Worm (Caenorhabditis elegans) whole organism, early embryonic: ENCODE data around the gene R08C7.4.
A peak's percentile ranks its signal among the peaks of the same experiment; 100 is the strongest.

Experiments used
- B0310.2 ChIP-seq: sonication (generic microtip); optimal IDR thresholded peaks from 2 replicates; lab custom pipeline; 2016; ENCODE audit warnings: mild to moderate bottlenecking, missing genetic modification characterization, missing compliant biosample characterization
- F13C5.2 ChIP-seq: sonication (generic microtip); optimal IDR thresholded peaks from 2 replicates; lab custom pipeline; 2017; ENCODE audit warnings: mild to moderate bottlenecking, missing genetic modification characterization, inconsistent platforms, missing compliant biosample characterization
- aly-1 ChIP-seq: sonication (generic microtip); optimal IDR thresholded peaks from 2 replicates; lab custom pipeline; 2016; ENCODE audit warnings: missing genetic modification characterization, missing compliant biosample characterization
- ama-1 ChIP-seq: fragments of 150-350 bp; optimal IDR thresholded peaks from 2 replicates; lab custom pipeline; 2014
- ceh-13 ChIP-seq: fragments of 200-800 bp; sonication (Bioruptor generic); optimal IDR thresholded peaks from 2 replicates; lab custom pipeline; 2018; ENCODE audit warnings: mild to moderate bottlenecking, missing genetic modification characterization, missing compliant biosample characterization
- ceh-36 ChIP-seq: sonication (generic microtip); optimal IDR thresholded peaks from 2 replicates; lab custom pipeline; 2016; ENCODE audit warnings: missing genetic modification characterization, inconsistent platforms, missing compliant biosample characterization
- ets-7 ChIP-seq: sonication (generic microtip); optimal IDR thresholded peaks from 2 replicates; lab custom pipeline; 2016; ENCODE audit warnings: missing genotype, missing genetic modification characterization, missing compliant biosample characterization
- flt-1 ChIP-seq: fragments of 200-800 bp; sonication (Bioruptor generic); IDR thresholded peaks from 2 replicates; pipeline ENCODE4 v1.3.6; 2022; ENCODE audit warnings: missing genetic modification characterization, missing compliant biosample characterization
- hmbx-1 ChIP-seq: sonication (generic microtip); optimal IDR thresholded peaks from 2 replicates; lab custom pipeline; 2016; ENCODE audit warnings: mild to moderate bottlenecking, missing genetic modification characterization, missing compliant biosample characterization
- hmg-4 ChIP-seq: fragments of 200-800 bp; sonication (Bioruptor generic); optimal IDR thresholded peaks from 2 replicates; lab custom pipeline; 2018; ENCODE audit warnings: mild to moderate bottlenecking, missing genetic modification characterization, missing compliant biosample characterization
- hnd-1 ChIP-seq: sonication (generic microtip); optimal IDR thresholded peaks from 2 replicates; lab custom pipeline; 2016; ENCODE audit warnings: missing genetic modification characterization, missing compliant biosample characterization
- pes-1 ChIP-seq: fragments of 200-800 bp; sonication (Bioruptor generic); IDR thresholded peaks from 2 replicates; pipeline ENCODE4 v1.3.6; 2022; ENCODE audit warnings: missing genetic modification reagents, missing genetic modification characterization, missing compliant biosample characterization
- scrt-1 ChIP-seq: fragments of 200-800 bp; sonication (Bioruptor generic); IDR thresholded peaks from 2 replicates; pipeline ENCODE4 v1.3.6; 2022; ENCODE audit warnings: missing genetic modification characterization, missing compliant biosample characterization
- sea-1 ChIP-seq: fragments of 200-800 bp; sonication (Bioruptor generic); conservative IDR thresholded peaks from 2 replicates; pipeline ENCODE4 v1.3.6; 2022; ENCODE audit warnings: missing genetic modification characterization, missing compliant biosample characterization
- tbx-11 ChIP-seq: fragments of 200-800 bp; sonication (Bioruptor generic); IDR thresholded peaks from 2 replicates; pipeline ENCODE4 v1.3.6; 2022; ENCODE audit warnings: missing genetic modification characterization, missing compliant biosample characterization
- tbx-37 ChIP-seq: fragments of 200-800 bp; sonication (Bioruptor generic); conservative IDR thresholded peaks from 2 replicates; pipeline ENCODE4 v1.3.6; 2022; ENCODE audit warnings: missing genetic modification reagents, missing genetic modification characterization, missing compliant biosample characterization
- tra-4 ChIP-seq: sonication (generic microtip); optimal IDR thresholded peaks from 2 replicates; lab custom pipeline; 2017; ENCODE audit warnings: missing genetic modification characterization, missing compliant biosample characterization

The R08C7.4 gene

DNA sequence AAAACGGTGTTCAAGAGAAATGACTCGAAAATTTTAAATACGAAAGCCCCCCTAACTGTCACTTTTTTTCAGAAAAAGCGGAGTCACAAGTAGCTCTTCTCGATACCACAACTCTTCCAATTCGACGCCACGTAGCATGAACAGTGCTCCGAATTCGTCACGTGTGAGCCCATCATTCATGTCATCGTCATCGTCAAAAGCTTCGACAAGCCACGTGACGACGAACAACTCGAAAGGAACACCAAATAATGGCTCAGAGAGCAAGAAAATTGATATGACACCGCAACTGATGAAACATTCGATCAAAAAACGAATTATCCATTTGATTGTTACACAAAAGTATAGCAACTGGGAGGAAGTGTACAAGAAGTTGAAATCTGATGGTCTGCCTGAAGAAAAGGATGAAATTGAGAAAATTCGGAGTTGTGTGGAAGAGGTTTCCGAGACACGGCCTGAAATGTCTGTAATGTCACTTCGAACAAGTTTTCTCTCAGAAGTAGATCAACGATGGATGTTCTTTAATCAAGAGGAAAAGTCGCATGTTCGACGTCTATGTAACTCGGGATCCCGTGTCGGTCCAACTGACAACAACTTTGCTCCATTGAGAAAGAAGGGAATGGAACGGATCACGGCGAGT lies 23.4 kb upstream of the R08C7.4 start:
- no peak for TF ChIP-seq B0310.2 (tag; lab: Kevin White, UChicago)
- no peak for TF ChIP-seq tra-4
- TF ChIP-seq hnd-1 (tag; lab: Kevin White, UChicago): no peak
- TF ChIP-seq pes-1: no peak
- TF ChIP-seq aly-1 (tag; lab: Kevin White, UChicago): no peak
- TF ChIP-seq sea-1: no peak
- TF ChIP-seq hmg-4 (GFP tag; lab: Kevin White, UChicago): no peak
- no peak for TF ChIP-seq ceh-36 (tag; lab: Kevin White, UChicago)
- no peak for TF ChIP-seq ama-1 (lab: Kevin White, UChicago)
- TF ChIP-seq F13C5.2 (tag; lab: Kevin White, UChicago): no peak
- no peak for TF ChIP-seq ceh-13 (GFP tag; lab: Kevin White, UChicago)
- TF ChIP-seq flt-1 (GFP tag; lab: Robert Waterston, UW): no peak
- no peak for TF ChIP-seq scrt-1 (GFP tag; lab: Robert Waterston, UW)
- TF ChIP-seq tbx-37 (GFP tag; lab: Robert Waterston, UW): no peak

DNA sequence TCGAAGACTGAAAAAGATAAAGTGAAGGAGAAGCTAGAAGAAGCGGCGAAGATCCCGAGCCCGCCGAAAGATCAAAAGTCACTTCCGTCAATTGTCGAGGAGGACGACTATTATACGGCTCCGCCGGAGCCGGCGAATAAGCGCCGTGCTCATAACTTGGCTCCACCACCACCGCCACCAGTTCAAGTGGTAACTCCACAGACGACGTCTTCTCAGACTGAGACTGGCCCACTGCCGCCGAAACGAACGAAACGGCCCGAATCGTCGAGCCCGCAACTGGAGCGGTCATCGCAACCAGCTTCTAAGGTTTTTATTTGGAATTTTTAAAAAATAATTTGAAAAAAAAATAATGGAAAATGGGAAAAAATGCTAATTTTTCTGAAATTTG lies 22.9 kb upstream of the R08C7.4 start:
- 0 out of 2 replicates have a peak, but pooled peaks have one; percentile 5 for TF ChIP-seq scrt-1 (GFP tag; lab: Robert Waterston, UW)
- TF ChIP-seq tbx-37 (GFP tag; lab: Robert Waterston, UW): no peak

DNA sequence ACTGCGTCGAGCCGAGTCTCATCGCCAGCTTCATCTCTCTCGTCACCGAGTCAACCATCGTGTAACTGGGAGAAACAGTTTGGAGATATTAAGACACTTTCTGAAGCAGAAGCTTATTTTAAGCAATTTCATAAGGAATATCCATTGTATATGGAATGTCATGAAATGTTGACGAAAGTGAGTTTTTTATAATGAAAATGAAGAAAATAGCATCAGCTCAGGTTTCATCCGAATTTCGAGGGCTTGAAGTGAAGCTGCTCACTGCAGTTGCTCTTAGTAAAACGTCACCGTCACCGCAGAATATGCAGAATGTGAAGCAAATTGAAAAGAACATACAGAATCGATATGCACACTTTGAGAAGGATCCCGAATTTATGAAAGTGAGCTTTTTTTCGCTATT lies 21.7 kb upstream of the R08C7.4 start:
- TF ChIP-seq ceh-36 (tag; lab: Kevin White, UChicago): no peak
- no peak for TF ChIP-seq tra-4

DNA sequence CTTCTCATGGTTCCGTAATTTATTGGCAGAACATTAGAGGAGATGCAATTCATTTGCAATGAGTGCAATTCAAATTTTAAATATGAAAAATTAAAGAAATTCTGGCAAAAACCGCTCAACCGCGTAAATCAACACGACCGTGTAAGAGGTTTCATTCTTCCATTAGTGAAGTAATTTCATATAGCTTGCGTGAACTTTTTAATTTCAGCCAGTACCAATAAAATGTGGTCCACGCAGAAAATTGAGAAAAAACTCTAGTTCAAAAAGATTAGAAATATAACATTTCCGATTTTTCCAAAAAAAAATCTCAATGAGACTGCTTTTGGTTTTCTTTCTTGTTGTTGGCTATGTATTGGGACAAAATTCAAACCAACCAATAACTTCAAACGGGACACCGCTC lies 12.8 kb upstream of the R08C7.4 start, which contains the start of gene clec-175:
Gene clec-175, plus strand, starts transcription at position 301 of the 400 bp plus-strand sequence.
- TF ChIP-seq F13C5.2 (tag; lab: Kevin White, UChicago): no peak
- TF ChIP-seq ama-1 (lab: Kevin White, UChicago): no peak
- no peak for TF ChIP-seq hmg-4 (GFP tag; lab: Kevin White, UChicago)
- no peak for TF ChIP-seq pes-1
- TF ChIP-seq ceh-13 (GFP tag; lab: Kevin White, UChicago): no peak
- no peak for TF ChIP-seq tbx-11
- no peak for TF ChIP-seq hmbx-1 (tag; lab: Kevin White, UChicago)
- TF ChIP-seq scrt-1 (GFP tag; lab: Robert Waterston, UW): no peak
- TF ChIP-seq B0310.2 (tag; lab: Kevin White, UChicago): no peak
- no peak for TF ChIP-seq ceh-36 (tag; lab: Kevin White, UChicago)
- no peak for TF ChIP-seq sea-1
- no peak for TF ChIP-seq tra-4
- TF ChIP-seq ets-7: no peak
- TF ChIP-seq tbx-37 (GFP tag; lab: Robert Waterston, UW): no peak
- TF ChIP-seq hnd-1 (tag; lab: Kevin White, UChicago): no peak
- no peak for TF ChIP-seq flt-1 (GFP tag; lab: Robert Waterston, UW)
- no peak for TF ChIP-seq aly-1 (tag; lab: Kevin White, UChicago)

DNA sequence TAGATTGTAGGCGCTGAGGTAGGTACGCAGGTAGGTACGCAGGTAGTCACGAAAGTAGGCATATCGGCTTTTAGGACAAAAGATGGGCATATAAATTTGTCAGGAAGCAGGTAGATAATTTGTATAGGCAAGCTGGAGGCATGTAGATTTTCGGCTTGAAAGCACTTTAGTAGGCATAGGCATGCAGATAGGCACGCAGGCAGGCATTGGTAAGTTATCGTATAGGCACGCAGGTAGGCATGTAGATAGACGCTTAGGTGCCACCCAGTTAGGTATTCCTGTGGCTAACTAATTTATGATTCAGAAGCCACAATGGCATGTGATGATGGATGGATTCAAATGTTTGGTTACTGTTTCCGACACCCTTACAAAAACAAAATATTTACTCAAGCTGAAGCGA lies 11.8 kb upstream of the R08C7.4 start:
- no peak for TF ChIP-seq hmg-4 (GFP tag; lab: Kevin White, UChicago)
- TF ChIP-seq hnd-1 (tag; lab: Kevin White, UChicago): no peak
- no peak for TF ChIP-seq ama-1 (lab: Kevin White, UChicago)

DNA sequence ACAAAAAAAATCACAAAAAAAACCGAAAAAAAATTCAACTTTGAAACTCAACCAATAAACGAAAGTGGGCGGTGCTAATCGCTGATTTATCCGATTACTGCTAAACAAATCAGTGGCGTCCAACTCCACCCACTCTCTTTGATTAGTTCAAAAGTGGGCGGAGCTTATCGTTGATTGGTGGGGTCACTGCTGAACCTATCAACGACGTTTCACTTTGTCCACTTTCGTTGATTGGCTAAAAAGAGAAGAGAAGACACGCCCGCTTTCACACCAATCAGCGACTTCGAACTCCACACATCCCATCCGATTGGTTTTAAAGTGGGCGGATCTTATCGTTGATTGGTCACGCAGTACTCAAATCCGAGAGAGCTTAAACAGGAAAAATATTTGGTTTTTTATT lies 10.9 kb upstream of the R08C7.4 start:
- no peak for TF ChIP-seq hnd-1 (tag; lab: Kevin White, UChicago)
- no peak for TF ChIP-seq tra-4
- no peak for TF ChIP-seq scrt-1 (GFP tag; lab: Robert Waterston, UW)
- TF ChIP-seq tbx-11: no peak
- no peak for TF ChIP-seq ama-1 (lab: Kevin White, UChicago)
- no peak for TF ChIP-seq ceh-13 (GFP tag; lab: Kevin White, UChicago)

DNA sequence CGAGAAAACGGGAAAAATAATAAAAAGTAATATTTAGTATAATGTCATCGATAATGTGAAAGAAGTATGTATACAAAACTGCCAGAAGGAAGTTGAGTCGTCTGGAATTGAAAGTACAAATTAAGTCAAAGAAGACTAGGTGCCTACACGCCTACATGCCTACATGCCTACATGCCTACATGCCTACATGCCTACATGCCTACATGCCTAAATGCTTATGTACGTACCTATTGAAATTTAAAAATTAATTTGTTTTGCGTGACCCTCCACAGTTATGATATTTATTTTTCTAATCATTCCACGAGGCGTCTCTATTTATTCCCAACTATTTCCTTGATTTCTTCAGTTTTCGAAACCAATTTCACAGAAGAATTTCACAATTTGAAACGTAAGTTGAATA lies 4.9 kb upstream of the R08C7.4 start, which contains the start of the genes str-185 and R08C7.5:
Gene str-185, minus strand, starts transcription at position 101 of the 400 bp plus-strand sequence.
Gene R08C7.5, plus strand, starts transcription at position 329 of the 400 bp plus-strand sequence.
- TF ChIP-seq scrt-1 (GFP tag; lab: Robert Waterston, UW) (no peak), hmg-4 (GFP tag; lab: Kevin White, UChicago) (no peak), flt-1 (GFP tag; lab: Robert Waterston, UW) (no peak), ceh-13 (GFP tag; lab: Kevin White, UChicago) (no peak), aly-1 (tag; lab: Kevin White, UChicago) (no peak), sea-1 (no peak), ama-1 (lab: Kevin White, UChicago) (no peak), tbx-11 (no peak), B0310.2 (tag; lab: Kevin White, UChicago) (no peak), hnd-1 (tag; lab: Kevin White, UChicago) (no peak), pes-1 (no peak), ceh-36 (tag; lab: Kevin White, UChicago) (no peak), tbx-37 (GFP tag; lab: Robert Waterston, UW) (no peak), tra-4 (no peak), ets-7 (no peak), F13C5.2 (tag; lab: Kevin White, UChicago) (no peak), hmbx-1 (tag; lab: Kevin White, UChicago) (no peak)

DNA sequence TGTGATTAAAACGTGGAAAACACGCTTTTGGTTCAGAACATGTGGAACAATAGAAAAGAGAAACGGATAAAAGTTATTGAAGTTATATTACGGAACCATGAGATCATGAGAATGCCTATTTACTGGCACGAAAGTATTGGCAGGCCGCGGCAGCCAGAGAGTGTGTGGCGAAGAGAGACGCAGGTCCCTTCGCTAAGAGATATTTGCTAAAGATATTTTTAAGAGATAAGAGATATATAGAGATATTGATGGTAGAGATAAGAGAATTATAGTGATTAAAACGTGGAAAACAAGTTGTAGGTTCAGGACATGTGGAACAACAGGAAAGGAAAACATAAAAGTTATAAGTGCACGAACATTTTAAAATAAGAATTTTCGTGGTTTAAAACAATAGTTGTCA lies 3.0 kb downstream of the R08C7.4 start:
- TF ChIP-seq ceh-13 (GFP tag; lab: Kevin White, UChicago): no peak
- TF ChIP-seq flt-1 (GFP tag; lab: Robert Waterston, UW): no peak
- no peak for TF ChIP-seq B0310.2 (tag; lab: Kevin White, UChicago)
- no peak for TF ChIP-seq sea-1
- TF ChIP-seq scrt-1 (GFP tag; lab: Robert Waterston, UW): no peak
- no peak for TF ChIP-seq tbx-11
- no peak for TF ChIP-seq hnd-1 (tag; lab: Kevin White, UChicago)
- TF ChIP-seq ceh-36 (tag; lab: Kevin White, UChicago): no peak
- TF ChIP-seq F13C5.2 (tag; lab: Kevin White, UChicago): no peak
- TF ChIP-seq hmbx-1 (tag; lab: Kevin White, UChicago): no peak
- no peak for TF ChIP-seq ama-1 (lab: Kevin White, UChicago)
- no peak for TF ChIP-seq aly-1 (tag; lab: Kevin White, UChicago)
- TF ChIP-seq tra-4: no peak
- no peak for TF ChIP-seq pes-1
- no peak for TF ChIP-seq hmg-4 (GFP tag; lab: Kevin White, UChicago)
- TF ChIP-seq ets-7: no peak
- TF ChIP-seq tbx-37 (GFP tag; lab: Robert Waterston, UW): no peak
